Worm (Caenorhabditis elegans) whole organism, late embryonic: Measurements from ENCODE around the gene nlp-22.

Experiments used
- T23F11.4 ChIP-seq: fragments of 200-800 bp; sonication (Bioruptor generic); optimal IDR thresholded peaks from 2 replicates; lab custom pipeline; 2018; ENCODE audit warnings: mild to moderate bottlenecking, missing genetic modification characterization, missing compliant biosample characterization
- ahr-1 ChIP-seq: sonication (generic microtip); optimal IDR thresholded peaks from 2 replicates; lab custom pipeline; 2016; ENCODE audit warnings: missing genetic modification characterization, missing compliant biosample characterization
- ama-1 ChIP-seq: fragments of 150-350 bp; optimal IDR thresholded peaks from 2 replicates; lab custom pipeline; 2014
- ceh-14 ChIP-seq: sonication (generic microtip); optimal IDR thresholded peaks from 2 replicates; lab custom pipeline; 2016; ENCODE audit warnings: missing genotype, missing genetic modification characterization, missing compliant biosample characterization
- ceh-2 ChIP-seq: sonication (generic microtip); optimal IDR thresholded peaks from 2 replicates; lab custom pipeline; 2016; ENCODE audit warnings: missing genotype, missing genetic modification characterization, missing compliant biosample characterization
- ceh-22 ChIP-seq: sonication (generic microtip); optimal IDR thresholded peaks from 2 replicates; lab custom pipeline; 2017; ENCODE audit warnings: missing biosample characterization, missing genetic modification characterization
- ceh-31 ChIP-seq: sonication (generic microtip); optimal IDR thresholded peaks from 2 replicates; lab custom pipeline; 2016; ENCODE audit warnings: missing genetic modification characterization, missing compliant biosample characterization
- ceh-6 ChIP-seq: fragments of 200-800 bp; sonication (Bioruptor generic); optimal IDR thresholded peaks from 2 replicates; lab custom pipeline; 2018; ENCODE audit warnings: mild to moderate bottlenecking, missing genetic modification characterization, missing compliant biosample characterization
- che-1 ChIP-seq: sonication (generic microtip); optimal IDR thresholded peaks from 2 replicates; lab custom pipeline; 2016; ENCODE audit warnings: mild to moderate bottlenecking, missing genetic modification characterization, missing compliant biosample characterization
- dmd-4 ChIP-seq: sonication (generic microtip); optimal IDR thresholded peaks from 2 replicates; lab custom pipeline; 2016; ENCODE audit warnings: borderline replicate concordance, missing genetic modification characterization, missing compliant biosample characterization
- elt-2 ChIP-seq: sonication (generic microtip); optimal IDR thresholded peaks from 2 replicates; lab custom pipeline; 2016; ENCODE audit warnings: missing genetic modification reagents, missing genetic modification characterization, missing compliant biosample characterization
- elt-4 ChIP-seq: sonication (generic microtip); optimal IDR thresholded peaks from 2 replicates; lab custom pipeline; 2016; ENCODE audit warnings: missing genetic modification characterization, missing compliant biosample characterization
- ets-4 ChIP-seq: sonication (generic microtip); optimal IDR thresholded peaks from 2 replicates; lab custom pipeline; 2016; ENCODE audit warnings: missing genetic modification characterization, missing compliant biosample characterization
- fkh-10 ChIP-seq: fragments of 150-350 bp; optimal IDR thresholded peaks from 2 replicates; lab custom pipeline; 2014; ENCODE audit warnings: missing biosample characterization, missing genetic modification reagents, missing genetic modification characterization
- gmeb-2 ChIP-seq: sonication (generic microtip); optimal IDR thresholded peaks from 2 replicates; lab custom pipeline; 2016; ENCODE audit warnings: missing genetic modification characterization, inconsistent platforms, missing compliant biosample characterization
- hlh-30 ChIP-seq: sonication (generic microtip); optimal IDR thresholded peaks from 2 replicates; lab custom pipeline; 2017; ENCODE audit warnings: antibody characterized with exemption, missing genetic modification characterization, missing compliant biosample characterization; ENCODE audit not compliant: insufficient read depth
- hlh-6 ChIP-seq: sonication (generic microtip); optimal IDR thresholded peaks from 2 replicates; lab custom pipeline; 2016; ENCODE audit warnings: missing genotype, missing genetic modification characterization, missing compliant biosample characterization
- hlh-8 ChIP-seq: sonication (generic microtip); optimal IDR thresholded peaks from 2 replicates; lab custom pipeline; 2016; ENCODE audit warnings: missing genotype, missing genetic modification characterization, missing compliant biosample characterization
- lim-6 ChIP-seq: sonication (generic microtip); optimal IDR thresholded peaks from 2 replicates; lab custom pipeline; 2016; ENCODE audit warnings: missing genetic modification characterization, missing compliant biosample characterization
- madf-2 ChIP-seq: sonication (generic microtip); optimal IDR thresholded peaks from 2 replicates; lab custom pipeline; 2017; ENCODE audit warnings: missing genetic modification characterization, missing compliant biosample characterization
- mec-3 ChIP-seq: sonication (generic microtip); optimal IDR thresholded peaks from 2 replicates; lab custom pipeline; 2016; ENCODE audit warnings: borderline replicate concordance, missing genetic modification characterization, missing compliant biosample characterization
- nhr-232 ChIP-seq: sonication (generic microtip); optimal IDR thresholded peaks from 2 replicates; lab custom pipeline; 2016; ENCODE audit warnings: missing genetic modification characterization, missing compliant biosample characterization
- pat-9 ChIP-seq: fragments of 200-800 bp; sonication (Bioruptor generic); optimal IDR thresholded peaks from 2 replicates; lab custom pipeline; 2018; ENCODE audit warnings: mild to moderate bottlenecking, missing genetic modification characterization, moderate library complexity, missing compliant biosample characterization
- pax-1 ChIP-seq: fragments of 150-350 bp; optimal IDR thresholded peaks from 2 replicates; lab custom pipeline; 2014; ENCODE audit warnings: missing biosample characterization, missing genetic modification characterization
- pha-4 ChIP-seq: fragments of 150-350 bp; optimal IDR thresholded peaks from 2 replicates; lab custom pipeline; 2018; ENCODE audit warnings: missing biosample characterization, missing genetic modification reagents, missing genetic modification characterization
- pros-1 ChIP-seq: fragments of 150-350 bp; optimal IDR thresholded peaks from 2 replicates; lab custom pipeline; 2014; ENCODE audit warnings: missing biosample characterization, missing genetic modification reagents, missing genetic modification characterization
- ref-2 ChIP-seq: sonication (generic microtip); optimal IDR thresholded peaks from 2 replicates; lab custom pipeline; 2016; ENCODE audit warnings: missing genetic modification characterization, missing compliant biosample characterization
- sdc-2 ChIP-seq: sonication (generic microtip); optimal IDR thresholded peaks from 2 replicates; lab custom pipeline; 2016; ENCODE audit warnings: missing genotype, missing genetic modification characterization, missing compliant biosample characterization
- sox-4 ChIP-seq: sonication (generic microtip); optimal IDR thresholded peaks from 2 replicates; lab custom pipeline; 2017; ENCODE audit warnings: mild to moderate bottlenecking, missing genetic modification characterization, inconsistent platforms, missing compliant biosample characterization
- tbx-2 ChIP-seq: sonication (generic microtip); optimal IDR thresholded peaks from 2 replicates; lab custom pipeline; 2016; ENCODE audit warnings: missing genetic modification characterization, missing compliant biosample characterization
- tbx-7 ChIP-seq: sonication (generic microtip); optimal IDR thresholded peaks from 2 replicates; lab custom pipeline; 2016; ENCODE audit warnings: missing genotype, missing genetic modification characterization, missing compliant biosample characterization
- ttx-3 ChIP-seq: sonication (generic microtip); optimal IDR thresholded peaks from 2 replicates; lab custom pipeline; 2016; ENCODE audit warnings: missing genetic modification reagents, missing genetic modification characterization, missing compliant biosample characterization
- unc-42 ChIP-seq: sonication (generic microtip); optimal IDR thresholded peaks from 2 replicates; lab custom pipeline; 2016; ENCODE audit warnings: missing genotype, missing genetic modification characterization, missing compliant biosample characterization
- unc-86 ChIP-seq: sonication (generic microtip); optimal IDR thresholded peaks from 2 replicates; lab custom pipeline; 2016; ENCODE audit warnings: missing genetic modification characterization, missing compliant biosample characterization
- zip-5 ChIP-seq: sonication (generic microtip); optimal IDR thresholded peaks from 2 replicates; lab custom pipeline; 2016; ENCODE audit warnings: missing genetic modification characterization, missing compliant biosample characterization

nlp-22 gene

ce11 chrX:2335384-2335783 is 6.5 kb downstream of the nlp-22 start, which contains the start of gene T01B6.1:
TSS of gene T01B6.1 (plus strand) at chrX:2335684.
- no peak for TF ChIP-seq dmd-4 (tag; lab: Kevin White, UChicago)
- no peak for TF ChIP-seq ttx-3 (tag; lab: Kevin White, UChicago)
- no peak for TF ChIP-seq ceh-14 (tag; lab: Kevin White, UChicago)
- no peak for TF ChIP-seq nhr-232 (tag; lab: Kevin White, UChicago)
- TF ChIP-seq unc-42: no peak
- TF ChIP-seq hlh-30 (tag; lab: Kevin White, UChicago): no peak
- no peak for TF ChIP-seq ceh-31 (tag; lab: Kevin White, UChicago)
- TF ChIP-seq pat-9 (tag; lab: Kevin White, UChicago): no peak
- TF ChIP-seq ref-2 (tag; lab: Kevin White, UChicago): no peak
- no peak for TF ChIP-seq tbx-7
- no peak for TF ChIP-seq elt-4 (tag; lab: Kevin White, UChicago)
- TF ChIP-seq T23F11.4 (GFP tag; lab: Kevin White, UChicago): no peak
- TF ChIP-seq pha-4 (tag; lab: Kevin White, UChicago): no peak
- no peak for TF ChIP-seq gmeb-2 (tag; lab: Kevin White, UChicago)
- TF ChIP-seq hlh-6 (tag; lab: Kevin White, UChicago): no peak
- no peak for TF ChIP-seq fkh-10 (GFP tag; lab: Kevin White, UChicago)
- TF ChIP-seq madf-2 (tag; lab: Kevin White, UChicago): no peak
- no peak for TF ChIP-seq che-1
- TF ChIP-seq pros-1 (tag; lab: Kevin White, UChicago): no peak
- no peak for TF ChIP-seq unc-86 (tag; lab: Kevin White, UChicago)

ce11 chrX:2330494-2330893 is 11.4 kb downstream of the nlp-22 start:
- no peak for TF ChIP-seq T23F11.4 (GFP tag; lab: Kevin White, UChicago)
- peak; percentile 42 for TF ChIP-seq ref-2 (tag; lab: Kevin White, UChicago)
- TF ChIP-seq pax-1 (tag; lab: Kevin White, UChicago): no peak
- no peak for TF ChIP-seq ceh-2
- no peak for TF ChIP-seq unc-42
- no peak for TF ChIP-seq ceh-6 (GFP tag; lab: Kevin White, UChicago)
- no peak for TF ChIP-seq sdc-2

ce11 chrX:2328873-2329272 is 13.0 kb downstream of the nlp-22 start:
- TF ChIP-seq hlh-8 (no peak), ets-4 (tag; lab: Kevin White, UChicago) (no peak), elt-2 (tag; lab: Kevin White, UChicago) (peak; percentile 12), tbx-2 (tag; lab: Kevin White, UChicago) (peak; percentile 16), ama-1 (lab: Kevin White, UChicago) (peak; percentile 69)

ce11 chrX:2321758-2322157 is 20.1 kb downstream of the nlp-22 start:
- peak; percentile 39 for TF ChIP-seq pat-9 (tag; lab: Kevin White, UChicago)
- TF ChIP-seq ceh-22 (tag; lab: Kevin White, UChicago): no peak
- TF ChIP-seq ahr-1 (tag; lab: Kevin White, UChicago): no peak
- TF ChIP-seq gmeb-2 (tag; lab: Kevin White, UChicago): no peak
- peak; percentile 14 for TF ChIP-seq ceh-6 (GFP tag; lab: Kevin White, UChicago)
- no peak for TF ChIP-seq sox-4 (tag; lab: Kevin White, UChicago)
- TF ChIP-seq mec-3 (tag; lab: Kevin White, UChicago): no peak
- peak; percentile 34 for TF ChIP-seq hlh-30 (tag; lab: Kevin White, UChicago)

- TF ChIP-seq lim-6 (tag; lab: Kevin White, UChicago) (no peak), mec-3 (tag; lab: Kevin White, UChicago) (no peak), pax-1 (tag; lab: Kevin White, UChicago) (no peak), ref-2 (tag; lab: Kevin White, UChicago) (no peak), elt-2 (tag; lab: Kevin White, UChicago) (peak; percentile 28), T23F11.4 (GFP tag; lab: Kevin White, UChicago) (no peak), pat-9 (tag; lab: Kevin White, UChicago) (no peak), zip-5 (tag; lab: Kevin White, UChicago) (no peak)
Measured at ce11 chrX:2320539-2320938, 21.4 kb downstream of the nlp-22 start.
